Fruit fly (Drosophila melanogaster) whole organism, embryonic: ENCODE data around the gene CG7332.

Experiments used
- CG11696 ChIP-seq: fragments of 200-800 bp; sonication (Bioruptor generic); IDR thresholded peaks from 2 replicates; pipeline ENCODE4 v1.3.6; 2022; ENCODE audit warnings: missing biosample characterization, missing genetic modification characterization
- CG13424 ChIP-seq: fragments of 200-800 bp; sonication (Bioruptor generic); optimal IDR thresholded peaks from 2 replicates; lab custom pipeline; 2019; ENCODE audit warnings: missing biosample characterization, mild to moderate bottlenecking, missing genetic modification characterization, moderate library complexity
- CG17186 ChIP-seq: fragments of 200-800 bp; sonication (Bioruptor generic); optimal IDR thresholded peaks from 3 replicates; lab custom pipeline; 2017; ENCODE audit warnings: missing biosample characterization, missing genetic modification reagents, missing genetic modification characterization
- CG17361 ChIP-seq: fragments of 200-800 bp; sonication (Bioruptor generic); IDR thresholded peaks from 3 replicates; pipeline ENCODE4 v1.3.6; 2022; ENCODE audit warnings: missing biosample characterization, missing genetic modification characterization
- CG17829 ChIP-seq: fragments of 200-800 bp; optimal IDR thresholded peaks from 2 replicates; lab custom pipeline; 2019; ENCODE audit warnings: missing biosample characterization, mild to moderate bottlenecking, missing genetic modification characterization, moderate library complexity
- CG18262 ChIP-seq: fragments of 200-800 bp; optimal IDR thresholded peaks from 3 replicates; lab custom pipeline; 2019; ENCODE audit warnings: missing biosample characterization, mild to moderate bottlenecking, missing genetic modification characterization, moderate library complexity
- CG2678 ChIP-seq: fragments of 200-800 bp; sonication (Bioruptor generic); optimal IDR thresholded peaks from 3 replicates; lab custom pipeline; 2019; ENCODE audit warnings: missing biosample characterization, mild to moderate bottlenecking, missing genetic modification characterization, moderate library complexity
- CG30431 ChIP-seq: fragments of 200-800 bp; sonication (Bioruptor generic); optimal IDR thresholded peaks from 2 replicates; lab custom pipeline; 2017; ENCODE audit warnings: missing biosample characterization, missing genetic modification characterization
- CG6175 ChIP-seq: fragments of 200-800 bp; sonication (Bioruptor generic); IDR thresholded peaks from 3 replicates; pipeline ENCODE4 v1.3.6; 2022; ENCODE audit warnings: missing biosample characterization, missing genetic modification characterization
- CG7987 ChIP-seq: fragments of 200-800 bp; sonication (Bioruptor generic); optimal IDR thresholded peaks from 2 replicates; lab custom pipeline; 2018; ENCODE audit warnings: missing biosample characterization, mild to moderate bottlenecking, missing genetic modification characterization, moderate library complexity
- CoRest ChIP-seq: fragments of 200-800 bp; sonication (Bioruptor generic); optimal IDR thresholded peaks from 3 replicates; lab custom pipeline; 2018; ENCODE audit warnings: missing biosample characterization, mild to moderate bottlenecking, missing genetic modification characterization, moderate library complexity
- D ChIP-seq, 2 experiments: fragments of 200-800 bp in 1 of 2; fragments of >200 bp in 1 of 2; sonication (Bioruptor generic) in 1 of 2; optimal IDR thresholded peaks; 2 replicates in 1 of 2; 3 replicates in 1 of 2; lab custom pipeline; 2017; ENCODE audit warnings: mild to moderate bottlenecking in 1 of 2, missing biosample characterization in 1 of 2, missing genetic modification characterization in 1 of 2, missing genetic modification reagents in 1 of 2
- D19B ChIP-seq: fragments of 200-800 bp; sonication (Bioruptor generic); optimal IDR thresholded peaks from 2 replicates; lab custom pipeline; 2017; ENCODE audit warnings: missing biosample characterization, mild to moderate bottlenecking, missing genetic modification characterization
- Doc2 ChIP-seq: fragments of 200-800 bp; sonication (Bioruptor generic); IDR thresholded peaks from 2 replicates; pipeline ENCODE4 v1.3.6; 2022; ENCODE audit warnings: missing biosample characterization, missing genetic modification characterization
- Dp ChIP-seq: fragments of 200-800 bp; sonication (Bioruptor generic); optimal IDR thresholded peaks from 2 replicates; lab custom pipeline; 2018; ENCODE audit warnings: missing biosample characterization, mild to moderate bottlenecking, missing genetic modification characterization, moderate library complexity
- Eip74EF ChIP-seq, 2 experiments: fragments of 200-800 bp in 1 of 2; fragments of >200 bp in 1 of 2; sonication (Bioruptor generic) in 1 of 2; optimal IDR thresholded peaks; 2 replicates each; lab custom pipeline; 2017 to 2019; ENCODE audit warnings: missing biosample characterization in 2 of 2, missing genetic modification characterization in 2 of 2, mild to moderate bottlenecking in 1 of 2, moderate library complexity in 1 of 2
- Elba2 ChIP-seq: fragments of 200-800 bp; sonication (Bioruptor generic); optimal IDR thresholded peaks from 3 replicates; lab custom pipeline; 2016; ENCODE audit warnings: missing biosample characterization, missing genetic modification characterization
- Hmr ChIP-seq: fragments of 200-800 bp; sonication (Bioruptor generic); optimal IDR thresholded peaks from 3 replicates; lab custom pipeline; 2017; ENCODE audit warnings: mild to moderate bottlenecking, missing biosample characterization, missing genetic modification reagents, missing genetic modification characterization
- Lhr ChIP-seq: fragments of 200-800 bp; sonication (Bioruptor generic); optimal IDR thresholded peaks from 3 replicates; lab custom pipeline; 2017; ENCODE audit warnings: mild to moderate bottlenecking, missing biosample characterization, missing genetic modification reagents, missing genetic modification characterization
- Lim3 ChIP-seq: fragments of 200-800 bp; sonication (Bioruptor generic); IDR thresholded peaks from 2 replicates; pipeline ENCODE4 v1.3.6; 2022; ENCODE audit warnings: missing biosample characterization, missing genetic modification characterization
- NFAT ChIP-seq: fragments of 200-800 bp; sonication (Bioruptor generic); IDR thresholded peaks from 2 replicates; pipeline ENCODE4 v1.3.6; 2022; ENCODE audit warnings: missing biosample characterization, missing genetic modification characterization
- Nf-YC ChIP-seq: fragments of 200-800 bp; optimal IDR thresholded peaks from 3 replicates; lab custom pipeline; 2019; ENCODE audit warnings: missing biosample characterization, mild to moderate bottlenecking, missing genetic modification characterization, moderate library complexity
- NfI ChIP-seq: fragments of 200-800 bp; sonication (Bioruptor generic); optimal IDR thresholded peaks from 3 replicates; lab custom pipeline; 2018; ENCODE audit warnings: missing biosample characterization, mild to moderate bottlenecking, missing genetic modification characterization, moderate library complexity
- Rx ChIP-seq: fragments of 200-800 bp; sonication (Bioruptor generic); IDR thresholded peaks from 2 replicates; pipeline ENCODE4 v1.3.6; 2022; ENCODE audit warnings: missing biosample characterization, missing genetic modification characterization
- Sox100B ChIP-seq: fragments of 200-800 bp; sonication (Bioruptor generic); optimal IDR thresholded peaks from 3 replicates; lab custom pipeline; 2018; ENCODE audit warnings: missing biosample characterization, mild to moderate bottlenecking, missing genetic modification characterization
- ara ChIP-seq: fragments of 200-800 bp; sonication (Bioruptor generic); IDR thresholded peaks from 2 replicates; pipeline ENCODE4 v1.3.6; 2022; ENCODE audit warnings: missing biosample characterization, missing genetic modification characterization
- cato ChIP-seq: fragments of 200-800 bp; sonication (Bioruptor generic); optimal IDR thresholded peaks from 2 replicates; lab custom pipeline; 2016; ENCODE audit warnings: missing biosample characterization, missing genetic modification characterization, borderline replicate concordance
- chinmo ChIP-seq: fragments of 200-800 bp; sonication (Bioruptor generic); IDR thresholded peaks from 4 replicates; pipeline ENCODE4 v1.3.6; 2022; ENCODE audit warnings: missing biosample characterization, missing genetic modification characterization; ENCODE audit not compliant: partially characterized antibody
- croc ChIP-seq: fragments of 200-800 bp; sonication (Bioruptor generic); conservative IDR thresholded peaks from 3 replicates; pipeline ENCODE4 v1.3.6; 2022; ENCODE audit warnings: missing biosample characterization, missing genetic modification characterization
- crol ChIP-seq: fragments of 200-800 bp; sonication (Bioruptor generic); IDR thresholded peaks from 2 replicates; pipeline ENCODE4 v1.3.6; 2022; ENCODE audit warnings: missing biosample characterization, missing genetic modification characterization
- dmrt99B ChIP-seq: fragments of 200-800 bp; sonication (Bioruptor generic); optimal IDR thresholded peaks from 2 replicates; lab custom pipeline; 2018; ENCODE audit warnings: missing biosample characterization, mild to moderate bottlenecking, missing genetic modification characterization, moderate library complexity
- esg ChIP-seq: fragments of 200-800 bp; sonication (Bioruptor generic); conservative IDR thresholded peaks from 2 replicates; pipeline ENCODE4 v1.3.6; 2022; ENCODE audit warnings: missing biosample characterization, missing genetic modification characterization
- ewg ChIP-seq: fragments of 200-800 bp; sonication (Bioruptor generic); optimal IDR thresholded peaks from 3 replicates; lab custom pipeline; 2017; ENCODE audit warnings: mild to moderate bottlenecking, missing biosample characterization, missing genetic modification reagents, missing genetic modification characterization
- grau ChIP-seq: fragments of 200-800 bp; optimal IDR thresholded peaks from 3 replicates; lab custom pipeline; 2019; ENCODE audit warnings: missing biosample characterization, mild to moderate bottlenecking, missing genetic modification characterization, moderate library complexity
- gt ChIP-seq: fragments of 200-800 bp; sonication (Bioruptor generic); IDR thresholded peaks from 2 replicates; pipeline ENCODE4 v1.3.6; 2022; ENCODE audit warnings: missing biosample characterization, missing genetic modification characterization
- insv ChIP-seq, 2 experiments: fragments of 200-800 bp; sonication (Bioruptor generic); optimal IDR thresholded peaks; 3 replicates each; lab custom pipeline; 2016 to 2018; ENCODE audit warnings: missing biosample characterization in 2 of 2, missing genetic modification characterization in 2 of 2
- klu ChIP-seq: fragments of 200-800 bp; sonication (Bioruptor generic); IDR thresholded peaks from 2 replicates; pipeline ENCODE4 v1.3.6; 2022; ENCODE audit warnings: missing biosample characterization, missing genetic modification characterization
- lov ChIP-seq, 2 experiments: fragments of 200-800 bp in 1 of 2; fragments of >200 bp in 1 of 2; sonication (Bioruptor generic) in 1 of 2; IDR thresholded peaks in 1 of 2; optimal IDR thresholded peaks in 1 of 2; 2 replicates in 1 of 2; 3 replicates in 1 of 2; pipeline versions ENCODE4 v1.3.6 to Lab custom; 2017 to 2022; ENCODE audit warnings: missing biosample characterization in 1 of 2, missing genetic modification characterization in 1 of 2
- nmo ChIP-seq: fragments of 200-800 bp; sonication (Bioruptor generic); optimal IDR thresholded peaks from 2 replicates; lab custom pipeline; 2018; ENCODE audit warnings: missing biosample characterization, mild to moderate bottlenecking, missing genetic modification characterization, moderate library complexity
- pb ChIP-seq: fragments of 200-800 bp; sonication (Bioruptor generic); optimal IDR thresholded peaks from 3 replicates; lab custom pipeline; 2016; ENCODE audit warnings: missing biosample characterization, missing genetic modification characterization
- pum ChIP-seq: fragments of 200-800 bp; sonication (Bioruptor generic); optimal IDR thresholded peaks from 2 replicates; lab custom pipeline; 2016; ENCODE audit warnings: missing biosample characterization, missing genetic modification characterization
- run ChIP-seq: fragments of 200-800 bp; sonication (Bioruptor generic); optimal IDR thresholded peaks from 3 replicates; lab custom pipeline; 2018; ENCODE audit warnings: missing biosample characterization, mild to moderate bottlenecking, missing genetic modification characterization
- sc ChIP-seq, 3 experiments: fragments of >200 bp in 2 of 3; fragments of 200-800 bp in 1 of 3; sonication (Bioruptor generic) in 1 of 3; optimal IDR thresholded peaks; 2 replicates in 2 of 3; 3 replicates in 1 of 3; lab custom pipeline; 2017; ENCODE audit warnings: mild to moderate bottlenecking in 1 of 3, missing biosample characterization in 1 of 3, missing genetic modification characterization in 1 of 3, missing genetic modification reagents in 1 of 3
- sens ChIP-seq: fragments of 200-800 bp; sonication (Bioruptor generic); peaks from one replicate; lab custom pipeline; 2016; ENCODE audit warnings: missing biosample characterization, missing genetic modification characterization
- slou ChIP-seq: fragments of 200-800 bp; sonication (Bioruptor generic); optimal IDR thresholded peaks from 3 replicates; lab custom pipeline; 2016; ENCODE audit warnings: missing biosample characterization, missing genetic modification characterization
- so ChIP-seq: fragments of 200-800 bp; sonication (Bioruptor generic); IDR thresholded peaks from 3 replicates; pipeline ENCODE4 v1.3.6; 2022; ENCODE audit warnings: missing biosample characterization, missing genetic modification characterization
- wek ChIP-seq: fragments of 200-800 bp; sonication (Bioruptor generic); optimal IDR thresholded peaks from 3 replicates; lab custom pipeline; 2018; ENCODE audit warnings: missing biosample characterization, mild to moderate bottlenecking, missing genetic modification characterization, moderate library complexity

The CG7332 gene

dm6 chrX:18926372-18927200 is 42.3 kb downstream of the CG7332 start (continued):
- TF ChIP-seq esg (GFP tag; lab: Robert Waterston, UW) (no peak), Elba2 (no peak), run (no peak), insv (GFP tag; optimal IDR thresholded peaks at IDR 0.05; lab: Kevin White, UChicago) (no peak), Dp (GFP tag; lab: Kevin White, UChicago) (no peak), chinmo (GFP tag; lab: Robert Waterston, UW) (0 out of 4 replicates have a peak, but pooled peaks have one; percentile 48), NfI (GFP tag; lab: Kevin White, UChicago) (no peak), ara (GFP tag; lab: Robert Waterston, UW) (no peak), NFAT (GFP tag; lab: Robert Waterston, UW) (no peak), D19B (GFP tag; lab: Kevin White, UChicago) (peak; percentile 29), crol (GFP tag; lab: Robert Waterston, UW) (peak; percentile 60), CG30431 (no peak), cato (GFP tag; lab: Kevin White, UChicago) (no peak), CG18262 (tag; lab: Kevin White, UChicago) (peak; percentile 6), pum (GFP tag; lab: Kevin White, UChicago) (no peak), Lim3 (no peak), Doc2 (GFP tag; lab: Robert Waterston, UW) (no peak), slou (GFP tag; lab: Kevin White, UChicago) (no peak), Lhr (no peak), ewg (GFP tag; lab: Kevin White, UChicago) (no peak), sens (GFP tag; lab: Kevin White, UChicago) (peak; percentile 68), D (optimal IDR thresholded peaks at IDR 0.05; lab: Kevin White, UChicago) (no peak), D (GFP tag; optimal IDR thresholded peaks at IDR 0.05; lab: Kevin White, UChicago) (no peak), gt (GFP tag; lab: Robert Waterston, UW) (no peak)

- no peak for TF ChIP-seq CG11696 (GFP tag; lab: Robert Waterston, UW)
- TF ChIP-seq lov (optimal IDR thresholded peaks at IDR 0.05; lab: Kevin White, UChicago), result no peak
- no peak for TF ChIP-seq lov (GFP tag; IDR thresholded peaks at IDR 0.05; lab: Robert Waterston, UW)
- no peak for TF ChIP-seq Eip74EF (GFP tag; optimal IDR thresholded peaks at IDR 0.05; lab: Kevin White, UChicago)
- TF ChIP-seq so (GFP tag; lab: Robert Waterston, UW), result no peak
- TF ChIP-seq klu, result no peak
- peak; percentile 13 for TF ChIP-seq CG17829 (tag; lab: Kevin White, UChicago)
- TF ChIP-seq CG7987, result no peak
- no peak for TF ChIP-seq NFAT (GFP tag; lab: Robert Waterston, UW)
- TF ChIP-seq Hmr (GFP tag; lab: Kevin White, UChicago), result no peak
- no peak for TF ChIP-seq sc (optimal IDR thresholded peaks at IDR 0.05; lab: Kevin White, UChicago)
- TF ChIP-seq sc (GFP tag; optimal IDR thresholded peaks at IDR 0.05; lab: Kevin White, UChicago), result no peak
- TF ChIP-seq cato (GFP tag; lab: Kevin White, UChicago), result no peak
- no peak for TF ChIP-seq CG17186 (GFP tag; lab: Kevin White, UChicago)
- peak; percentile 38 for TF ChIP-seq CG13424 (tag; lab: Kevin White, UChicago)
- no peak for TF ChIP-seq wek
- TF ChIP-seq grau (tag; lab: Kevin White, UChicago), result peak; percentile 81
- peak; percentile 23 for TF ChIP-seq CG2678 (tag; lab: Kevin White, UChicago)
- peak; percentile 43 for TF ChIP-seq dmrt99B (tag; lab: Kevin White, UChicago)
- TF ChIP-seq pb (GFP tag; lab: Kevin White, UChicago), result no peak
- TF ChIP-seq CG6175 (GFP tag; lab: Robert Waterston, UW), result no peak
- no peak for TF ChIP-seq Rx (GFP tag; lab: Robert Waterston, UW)
- peak; percentile 52 for TF ChIP-seq CG17361 (GFP tag; lab: Robert Waterston, UW)
- peak; percentile 36 for TF ChIP-seq CoRest (tag; lab: Kevin White, UChicago)
- peak; percentile 33 for TF ChIP-seq nmo (GFP tag; lab: Kevin White, UChicago)
- peak; percentile 23 for TF ChIP-seq Sox100B (GFP tag; lab: Kevin White, UChicago)
- TF ChIP-seq Nf-YC (tag; lab: Kevin White, UChicago), result no peak
- no peak for TF ChIP-seq croc (GFP tag; lab: Robert Waterston, UW)
These were observed 44.3 kb downstream of the CG7332 start for dm6 chrX:18928608-18929059.
